Fruit fly (Drosophila melanogaster) whole organism, embryonic: ENCODE results near the gene yps.
A peak's percentile ranks its signal among the peaks of the same experiment; 100 is the strongest.

Experiments
- Bgb ChIP-seq: fragments of 200-800 bp; sonication (Bioruptor generic); IDR thresholded peaks from 2 replicates; pipeline ENCODE4 v1.3.6; 2022; ENCODE audit warnings: missing biosample characterization, missing genetic modification characterization; ENCODE audit not compliant: partially characterized antibody
- CG11085 ChIP-seq: fragments of 200-800 bp; sonication (Bioruptor generic); IDR thresholded peaks from 2 replicates; pipeline ENCODE4 v1.3.6; 2022; ENCODE audit warnings: missing biosample characterization, missing genetic modification characterization
- CG12104 ChIP-seq: fragments of 200-800 bp; sonication (Bioruptor generic); optimal IDR thresholded peaks from 3 replicates; lab custom pipeline; 2016; ENCODE audit warnings: missing biosample characterization, missing genetic modification characterization
- CG12659 ChIP-seq: fragments of 200-800 bp; sonication (Bioruptor generic); optimal IDR thresholded peaks from 3 replicates; lab custom pipeline; 2017; ENCODE audit warnings: mild to moderate bottlenecking, missing biosample characterization, missing genetic modification reagents, missing genetic modification characterization
- CG14965 ChIP-seq: fragments of 200-800 bp; sonication (Bioruptor generic); optimal IDR thresholded peaks from 2 replicates; lab custom pipeline; 2016; ENCODE audit warnings: missing biosample characterization, missing genetic modification characterization, borderline replicate concordance
- CG15269 ChIP-seq: fragments of 200-800 bp; sonication (Bioruptor generic); optimal IDR thresholded peaks from 2 replicates; lab custom pipeline; 2018; ENCODE audit warnings: missing biosample characterization, mild to moderate bottlenecking, missing genetic modification characterization, moderate library complexity
- CG1529 ChIP-seq: fragments of 200-800 bp; sonication (Bioruptor generic); optimal IDR thresholded peaks from 3 replicates; lab custom pipeline; 2018; ENCODE audit warnings: missing biosample characterization, missing genetic modification characterization
- CG1647 ChIP-seq: fragments of 200-800 bp; sonication (Bioruptor generic); optimal IDR thresholded peaks from 3 replicates; lab custom pipeline; 2016; ENCODE audit warnings: missing biosample characterization, missing genetic modification characterization
- CG17802 ChIP-seq: fragments of 200-800 bp; sonication (Bioruptor generic); optimal IDR thresholded peaks from 2 replicates; lab custom pipeline; 2018; ENCODE audit warnings: missing biosample characterization, mild to moderate bottlenecking, missing genetic modification characterization, moderate library complexity
- CG17912 ChIP-seq: fragments of 200-800 bp; sonication (Bioruptor generic); optimal IDR thresholded peaks from 2 replicates; lab custom pipeline; 2018; ENCODE audit warnings: missing biosample characterization, mild to moderate bottlenecking, missing genetic modification characterization
- CG18262 ChIP-seq: fragments of 200-800 bp; optimal IDR thresholded peaks from 3 replicates; lab custom pipeline; 2019; ENCODE audit warnings: missing biosample characterization, mild to moderate bottlenecking, missing genetic modification characterization, moderate library complexity
- CG2120 ChIP-seq: fragments of 200-800 bp; sonication (Bioruptor generic); optimal IDR thresholded peaks from 3 replicates; lab custom pipeline; 2016; ENCODE audit warnings: missing biosample characterization, missing genetic modification characterization
- CG2202 ChIP-seq: fragments of 200-800 bp; sonication (Bioruptor generic); optimal IDR thresholded peaks from 2 replicates; lab custom pipeline; 2018; ENCODE audit warnings: missing biosample characterization, mild to moderate bottlenecking, missing genetic modification characterization
- CG2889 ChIP-seq: fragments of 200-800 bp; sonication (Bioruptor generic); IDR thresholded peaks from 3 replicates; pipeline ENCODE4 v1.3.6; 2022; ENCODE audit warnings: missing biosample characterization, missing genetic modification characterization
- CG31224 ChIP-seq: fragments of 200-800 bp; sonication (Bioruptor generic); IDR thresholded peaks from 2 replicates; pipeline ENCODE4 v1.3.6; 2022; ENCODE audit warnings: missing biosample characterization, missing genetic modification characterization
- CG42726 ChIP-seq: fragments of 200-800 bp; sonication (Bioruptor generic); IDR thresholded peaks from 2 replicates; pipeline ENCODE4 v1.3.6; 2022; ENCODE audit warnings: missing biosample characterization, missing genetic modification characterization; ENCODE audit not compliant: partially characterized antibody
- CG4424 ChIP-seq: fragments of 200-800 bp; sonication (Bioruptor generic); optimal IDR thresholded peaks from 3 replicates; lab custom pipeline; 2016; ENCODE audit warnings: missing biosample characterization, missing genetic modification characterization
- CG6254 ChIP-seq: fragments of 200-800 bp; sonication (Bioruptor generic); optimal IDR thresholded peaks from 3 replicates; lab custom pipeline; 2017; ENCODE audit warnings: mild to moderate bottlenecking, missing biosample characterization, missing genetic modification reagents, missing genetic modification characterization
- CG6689 ChIP-seq: fragments of 200-800 bp; sonication (Bioruptor generic); IDR thresholded peaks from 2 replicates; pipeline ENCODE4 v1.3.6; 2022; ENCODE audit warnings: missing biosample characterization, missing genetic modification characterization
- CG6765 ChIP-seq: fragments of 200-800 bp; sonication (Bioruptor generic); optimal IDR thresholded peaks from 3 replicates; lab custom pipeline; 2017; ENCODE audit warnings: missing biosample characterization, mild to moderate bottlenecking, missing genetic modification characterization
- CG8359 ChIP-seq: fragments of 200-800 bp; sonication (Bioruptor generic); optimal IDR thresholded peaks from 2 replicates; lab custom pipeline; 2017; ENCODE audit warnings: missing biosample characterization, mild to moderate bottlenecking, missing genetic modification characterization, borderline replicate concordance
- CHES-1-like ChIP-seq: fragments of 200-800 bp; sonication (Bioruptor generic); optimal IDR thresholded peaks from 2 replicates; lab custom pipeline; 2016; ENCODE audit warnings: missing biosample characterization, missing genetic modification characterization
- D19A ChIP-seq: fragments of 200-800 bp; optimal IDR thresholded peaks from 3 replicates; lab custom pipeline; 2019; ENCODE audit warnings: missing biosample characterization, mild to moderate bottlenecking, missing genetic modification characterization, moderate library complexity
- Fer2 ChIP-seq: fragments of 200-800 bp; sonication (Bioruptor generic); optimal IDR thresholded peaks from 2 replicates; lab custom pipeline; 2018; ENCODE audit warnings: missing biosample characterization, mild to moderate bottlenecking, missing genetic modification characterization, moderate library complexity
- H2.0 ChIP-seq: fragments of 200-800 bp; sonication (Bioruptor generic); IDR thresholded peaks from 2 replicates; pipeline ENCODE4 v1.3.6; 2022; ENCODE audit warnings: missing biosample characterization, missing genetic modification characterization
- HLH3B ChIP-seq: fragments of 200-800 bp; sonication (Bioruptor generic); IDR thresholded peaks from 2 replicates; pipeline ENCODE4 v1.3.6; 2022; ENCODE audit warnings: missing biosample characterization, missing genetic modification characterization
- Hr78 ChIP-seq, 2 experiments: fragments of 200-800 bp in 1 of 2; fragments of >200 bp in 1 of 2; sonication (Bioruptor generic) in 1 of 2; optimal IDR thresholded peaks; 2 replicates each; lab custom pipeline; 2017 to 2019; ENCODE audit warnings: missing biosample characterization in 2 of 2, missing genetic modification characterization in 2 of 2, mild to moderate bottlenecking in 1 of 2, moderate library complexity in 1 of 2
- Oli ChIP-seq: fragments of 200-800 bp; sonication (Bioruptor generic); optimal IDR thresholded peaks from 2 replicates; lab custom pipeline; 2018; ENCODE audit warnings: missing biosample characterization, mild to moderate bottlenecking, missing genetic modification characterization, moderate library complexity
- Ptx1 ChIP-seq: fragments of 200-800 bp; sonication (Bioruptor generic); IDR thresholded peaks from 2 replicates; pipeline ENCODE4 v1.3.6; 2022; ENCODE audit warnings: missing biosample characterization, missing genetic modification characterization
- Spps ChIP-seq: fragments of 200-800 bp; sonication (Bioruptor generic); optimal IDR thresholded peaks from 2 replicates; lab custom pipeline; 2018; ENCODE audit warnings: missing biosample characterization, mild to moderate bottlenecking, missing genetic modification characterization
- Stat92E ChIP-seq, 3 experiments: fragments of >200 bp in 2 of 3; fragments of 200-800 bp in 1 of 3; sonication (Bioruptor generic) in 1 of 3; optimal IDR thresholded peaks; 2 replicates each; lab custom pipeline; 2017 to 2019; ENCODE audit warnings: missing biosample characterization in 3 of 3, missing genetic modification characterization in 3 of 3, mild to moderate bottlenecking in 1 of 3, moderate library complexity in 1 of 3
- bcd ChIP-seq: fragments of 200-800 bp; sonication (Bioruptor generic); optimal IDR thresholded peaks from 2 replicates; lab custom pipeline; 2017; ENCODE audit warnings: missing biosample characterization, mild to moderate bottlenecking, missing genetic modification characterization
- bowl ChIP-seq: fragments of 200-800 bp; sonication (Bioruptor generic); IDR thresholded peaks from 2 replicates; pipeline ENCODE4 v1.3.6; 2022; ENCODE audit warnings: missing biosample characterization, missing genetic modification characterization
- bsh ChIP-seq, 2 experiments: fragments of 200-800 bp; sonication (Bioruptor generic); optimal IDR thresholded peaks; 2 replicates each; lab custom pipeline; 2017 to 2018; ENCODE audit warnings: mild to moderate bottlenecking in 2 of 2, missing biosample characterization in 2 of 2, missing genetic modification characterization in 2 of 2, moderate library complexity in 1 of 2
- chinmo ChIP-seq: fragments of 200-800 bp; sonication (Bioruptor generic); IDR thresholded peaks from 4 replicates; pipeline ENCODE4 v1.3.6; 2022; ENCODE audit warnings: missing biosample characterization, missing genetic modification characterization; ENCODE audit not compliant: partially characterized antibody
- croc ChIP-seq: fragments of 200-800 bp; sonication (Bioruptor generic); conservative IDR thresholded peaks from 3 replicates; pipeline ENCODE4 v1.3.6; 2022; ENCODE audit warnings: missing biosample characterization, missing genetic modification characterization
- crp ChIP-seq, 2 experiments: fragments of 200-800 bp; sonication (Bioruptor generic); optimal IDR thresholded peaks; 2 replicates in 1 of 2; 3 replicates in 1 of 2; lab custom pipeline; 2017; ENCODE audit warnings: missing biosample characterization in 2 of 2, missing genetic modification characterization in 2 of 2, mild to moderate bottlenecking in 1 of 2, moderate library complexity in 1 of 2
- cwo ChIP-seq: fragments of 200-800 bp; sonication (Bioruptor generic); optimal IDR thresholded peaks from 3 replicates; lab custom pipeline; 2017; ENCODE audit warnings: missing biosample characterization, missing genetic modification characterization, mild to moderate bottlenecking, moderate library complexity, missing genetic modification reagents
- gcm ChIP-seq: fragments of 200-800 bp; sonication (Bioruptor generic); optimal IDR thresholded peaks from 2 replicates; lab custom pipeline; 2019; ENCODE audit warnings: missing biosample characterization, mild to moderate bottlenecking, missing genetic modification characterization, moderate library complexity
- her ChIP-seq: fragments of 200-800 bp; sonication (Bioruptor generic); optimal IDR thresholded peaks from 2 replicates; lab custom pipeline; 2016; ENCODE audit warnings: missing biosample characterization, missing genetic modification characterization
- jumu ChIP-seq: fragments of 200-800 bp; sonication (Bioruptor generic); optimal IDR thresholded peaks from 3 replicates; lab custom pipeline; 2016; ENCODE audit warnings: missing biosample characterization, missing genetic modification characterization
- nerfin-1 ChIP-seq: fragments of 200-800 bp; sonication (Bioruptor generic); optimal IDR thresholded peaks from 3 replicates; lab custom pipeline; 2019; ENCODE audit warnings: missing biosample characterization, mild to moderate bottlenecking, missing genetic modification characterization, moderate library complexity
- otp ChIP-seq: fragments of 200-800 bp; sonication (Bioruptor generic); IDR thresholded peaks from 3 replicates; pipeline ENCODE4, ENCODE4 v1.3.6; 2022; ENCODE audit warnings: missing biosample characterization, missing genetic modification characterization
- sim ChIP-seq: fragments of 200-800 bp; sonication (Bioruptor generic); IDR thresholded peaks from 2 replicates; pipeline ENCODE4 v1.3.6; 2022; ENCODE audit warnings: missing biosample characterization, missing genetic modification characterization
- sob ChIP-seq: fragments of 200-800 bp; sonication (Bioruptor generic); IDR thresholded peaks from 2 replicates; pipeline ENCODE4 v1.3.6; 2022; ENCODE audit warnings: missing biosample characterization, missing genetic modification characterization
- stwl ChIP-seq: fragments of 200-800 bp; sonication (Bioruptor generic); optimal IDR thresholded peaks from 3 replicates; lab custom pipeline; 2018; ENCODE audit warnings: missing biosample characterization, mild to moderate bottlenecking, missing genetic modification characterization, moderate library complexity

yps gene

dm6 chr3L:12111081-12111958 is 13.6 kb downstream of the yps start (continued):
- TF ChIP-seq Fer2 (tag; lab: Kevin White, UChicago), result peak; percentile 39
- TF ChIP-seq CG12104 (GFP tag; lab: Kevin White, UChicago), result peak; percentile 72
- TF ChIP-seq CG42726 (GFP tag; lab: Robert Waterston, UW), result no peak
- TF ChIP-seq CG1529 (GFP tag; lab: Kevin White, UChicago), result peak; percentile 11
- TF ChIP-seq CG17802 (tag; lab: Kevin White, UChicago), result peak; percentile 41
- peak; percentile 77 for TF ChIP-seq cwo (GFP tag; lab: Kevin White, UChicago)
- no peak for TF ChIP-seq her
- peak; percentile 71 for TF ChIP-seq CG6254
- TF ChIP-seq CG6765 (GFP tag; lab: Kevin White, UChicago), result peak; percentile 24
- peak in 1 of 3 experiments; percentile 72 for TF ChIP-seq Stat92E (GFP tag; optimal IDR thresholded peaks at IDR 0.05; lab: Kevin White, UChicago)
- peak; percentile 86 for TF ChIP-seq CG12659 (GFP tag; lab: Kevin White, UChicago)
- peak; percentile 89 for TF ChIP-seq CG2202 (tag; lab: Kevin White, UChicago)
- peak; percentile 53; the same call in 1 of the 2 replicates for TF ChIP-seq H2.0 (GFP tag; lab: Robert Waterston, UW)
- peak in 1 of 2 experiments; percentile 3 for TF ChIP-seq crp (GFP tag; optimal IDR thresholded peaks at IDR 0.05; lab: Kevin White, UChicago)
- peak; percentile 98 for TF ChIP-seq CG18262 (tag; lab: Kevin White, UChicago)
- no peak for TF ChIP-seq CG31224 (GFP tag; lab: Robert Waterston, UW)
- no peak for TF ChIP-seq Bgb (GFP tag; lab: Robert Waterston, UW)
- peak; percentile 87 for TF ChIP-seq Oli (tag; lab: Kevin White, UChicago)
- peak; percentile 66 for TF ChIP-seq CG8359 (GFP tag; lab: Kevin White, UChicago)
- TF ChIP-seq bcd (GFP tag; lab: Kevin White, UChicago), result peak; percentile 73
- peak; percentile 6 for TF ChIP-seq stwl (tag; lab: Kevin White, UChicago)
- peak; percentile 52 for TF ChIP-seq sob (GFP tag; lab: Robert Waterston, UW)
- TF ChIP-seq CHES-1-like, result peak; percentile 6
- peak; percentile 80 for TF ChIP-seq Ptx1 (GFP tag; lab: Robert Waterston, UW)
- TF ChIP-seq CG1647, result peak; percentile 5
- peak; percentile 51; the same call in 1 of the 3 replicates for TF ChIP-seq CG2889
- peak; percentile 90 for TF ChIP-seq CG15269 (tag; lab: Kevin White, UChicago)
- peak; percentile 51; the same call in 1 of the 2 replicates for TF ChIP-seq sim (GFP tag; lab: Robert Waterston, UW)
- no peak for TF ChIP-seq bowl
- TF ChIP-seq otp (GFP tag; lab: Robert Waterston, UW), result no peak
- no peak for TF ChIP-seq CG17912
- peak; percentile 0 for TF ChIP-seq jumu (GFP tag; lab: Kevin White, UChicago)
- peak; percentile 72; the same call in 1 of the 2 replicates for TF ChIP-seq HLH3B (GFP tag; lab: Robert Waterston, UW)
- TF ChIP-seq croc, result peak; percentile 76
- TF ChIP-seq Hr78 (GFP tag; optimal IDR thresholded peaks at IDR 0.05; lab: Kevin White, UChicago), result peak in 1 of 2 experiments; percentile 77
- peak; percentile 87 for TF ChIP-seq D19A (tag; lab: Kevin White, UChicago)
- TF ChIP-seq bsh (GFP tag; optimal IDR thresholded peaks at IDR 0.05; lab: Kevin White, UChicago), result peak; percentile 52 to 95
- peak; percentile 80 for TF ChIP-seq CG4424 (GFP tag; lab: Kevin White, UChicago)
- no peak for TF ChIP-seq CG14965
- peak; percentile 85 for TF ChIP-seq nerfin-1 (tag; lab: Kevin White, UChicago)
- peak; percentile 88 for TF ChIP-seq gcm (GFP tag; lab: Kevin White, UChicago)
- TF ChIP-seq Spps (tag; lab: Kevin White, UChicago), result peak; percentile 95
- TF ChIP-seq CG11085, result no peak
- TF ChIP-seq CG2120 (GFP tag; lab: Kevin White, UChicago), result peak; percentile 41
- TF ChIP-seq chinmo (GFP tag; lab: Robert Waterston, UW), result peak; percentile 96; the same call in 3 of the 4 replicates
- peak; percentile 85 for TF ChIP-seq CG6689 (GFP tag; lab: Robert Waterston, UW)
